Worm (Caenorhabditis elegans) whole organism, young adult: ENCODE data around the gene mig-5.

ENCODE experiments used
- B0336.3 ChIP-seq: fragments of 200-800 bp; sonication (Bioruptor generic); IDR thresholded peaks from 2 replicates; pipeline ENCODE4 v1.3.6; 2022; ENCODE audit warnings: missing genetic modification characterization, missing compliant biosample characterization
- C06A6.2 ChIP-seq: fragments of 200-800 bp; sonication (Bioruptor generic); conservative IDR thresholded peaks from 2 replicates; pipeline ENCODE4 v1.3.6; 2022; ENCODE audit warnings: missing genetic modification characterization, missing compliant biosample characterization
- F10E7.11 ChIP-seq: sonication (generic microtip); optimal IDR thresholded peaks from 2 replicates; lab custom pipeline; 2017; ENCODE audit warnings: mild to moderate bottlenecking, missing genetic modification characterization, moderate library complexity, missing compliant biosample characterization
- F23B12.7 ChIP-seq: sonication (generic microtip); optimal IDR thresholded peaks from 2 replicates; lab custom pipeline; 2017; ENCODE audit warnings: missing genetic modification characterization, mild to moderate bottlenecking, missing compliant biosample characterization, antibody characterized with exemption, moderate library complexity; ENCODE audit not compliant: insufficient read depth
- F33H1.4 ChIP-seq: fragments of 200-800 bp; sonication (Bioruptor generic); IDR thresholded peaks from 2 replicates; pipeline ENCODE4 v1.3.6; 2022; ENCODE audit warnings: missing genetic modification reagents, missing genetic modification characterization, missing compliant biosample characterization
- F49E8.2 ChIP-seq: sonication (generic microtip); optimal IDR thresholded peaks from 3 replicates; lab custom pipeline; 2017; ENCODE audit warnings: missing genetic modification characterization, mild to moderate bottlenecking, missing compliant biosample characterization, antibody characterized with exemption, moderate library complexity; ENCODE audit not compliant: insufficient read depth
- K11D2.4 ChIP-seq: fragments of 200-800 bp; sonication (Bioruptor generic); IDR thresholded peaks from 2 replicates; pipeline ENCODE4 v1.3.6; 2022; ENCODE audit warnings: missing genetic modification reagents, missing genetic modification characterization, missing compliant biosample characterization
- T26A5.8 ChIP-seq: sonication (generic microtip); optimal IDR thresholded peaks from 2 replicates; lab custom pipeline; 2016; ENCODE audit warnings: missing genetic modification characterization, missing compliant biosample characterization
- Y67H2A.10 ChIP-seq: fragments of 200-800 bp; sonication (Bioruptor generic); conservative IDR thresholded peaks from 2 replicates; pipeline ENCODE4 v1.3.6; 2022; ENCODE audit warnings: missing genetic modification reagents, missing genetic modification characterization, missing compliant biosample characterization
- akir-1 ChIP-seq: fragments of 200-800 bp; sonication (Bioruptor generic); optimal IDR thresholded peaks from 2 replicates; lab custom pipeline; 2018; ENCODE audit warnings: mild to moderate bottlenecking, missing genetic modification characterization, moderate library complexity, missing compliant biosample characterization
- atf-7 ChIP-seq: sonication (generic microtip); optimal IDR thresholded peaks from 2 replicates; lab custom pipeline; 2017; ENCODE audit warnings: mild to moderate bottlenecking, missing genetic modification characterization, missing compliant biosample characterization
- athp-1 ChIP-seq: sonication (generic microtip); optimal IDR thresholded peaks from 2 replicates; lab custom pipeline; 2017; ENCODE audit warnings: mild to moderate bottlenecking, missing genetic modification characterization, missing compliant biosample characterization
- attf-5 ChIP-seq: fragments of 200-800 bp; sonication (Bioruptor generic); optimal IDR thresholded peaks from 2 replicates; lab custom pipeline; 2018; ENCODE audit warnings: mild to moderate bottlenecking, missing genetic modification characterization, missing compliant biosample characterization
- bed-2 ChIP-seq: fragments of 200-800 bp; sonication (Bioruptor generic); IDR thresholded peaks from 2 replicates; pipeline ENCODE4 v1.3.6; 2022; ENCODE audit warnings: missing genetic modification reagents, missing genetic modification characterization, missing compliant biosample characterization
- cebp-1 ChIP-seq, 2 experiments: fragments of 200-800 bp in 1 of 2; sonication (Bioruptor generic) in 1 of 2; sonication (generic microtip) in 1 of 2; IDR thresholded peaks in 1 of 2; optimal IDR thresholded peaks in 1 of 2; 2 replicates each; pipeline versions ENCODE4 v1.3.6 to Lab custom; 2017 to 2022; ENCODE audit warnings: missing compliant biosample characterization in 2 of 2, missing genetic modification characterization in 2 of 2, mild to moderate bottlenecking in 1 of 2, missing genetic modification reagents in 1 of 2, moderate library complexity in 1 of 2
- ceh-100 ChIP-seq: fragments of 200-800 bp; sonication (Bioruptor generic); IDR thresholded peaks from 2 replicates; pipeline ENCODE4 v1.3.6; 2022; ENCODE audit warnings: missing genetic modification reagents, missing genetic modification characterization, missing compliant biosample characterization
- ceh-58 ChIP-seq: fragments of 200-800 bp; sonication (Bioruptor generic); IDR thresholded peaks from 2 replicates; pipeline ENCODE4 v1.3.6; 2022; ENCODE audit warnings: missing genetic modification characterization, missing compliant biosample characterization
- dpl-1 ChIP-seq: fragments of 150-350 bp; optimal IDR thresholded peaks from 2 replicates; lab custom pipeline; 2014; ENCODE audit warnings: missing biosample characterization, missing genetic modification reagents, missing genetic modification characterization
- efl-1 ChIP-seq: fragments of 150-350 bp; optimal IDR thresholded peaks from 2 replicates; lab custom pipeline; 2014; ENCODE audit warnings: missing biosample characterization, missing genetic modification reagents, missing genetic modification characterization
- egl-18 ChIP-seq: fragments of 200-800 bp; sonication (Bioruptor generic); IDR thresholded peaks from 2 replicates; pipeline ENCODE4 v1.3.6; 2022; ENCODE audit warnings: missing genetic modification reagents, missing genetic modification characterization, missing compliant biosample characterization
- gei-17 ChIP-seq: fragments of 200-800 bp; sonication (Bioruptor generic); optimal IDR thresholded peaks from 2 replicates; lab custom pipeline; 2018; ENCODE audit warnings: mild to moderate bottlenecking, missing genetic modification characterization, missing compliant biosample characterization
- him-1 ChIP-seq: sonication (generic microtip); optimal IDR thresholded peaks from 2 replicates; lab custom pipeline; 2016; ENCODE audit warnings: missing genotype, missing genetic modification reagents, missing genetic modification characterization, missing compliant biosample characterization
- hmg-1.2 ChIP-seq: fragments of 200-800 bp; sonication (Bioruptor generic); IDR thresholded peaks from 2 replicates; pipeline ENCODE4 v1.3.6; 2022; ENCODE audit warnings: missing genetic modification reagents, missing genetic modification characterization, missing compliant biosample characterization
- hrde-1 ChIP-seq: sonication (generic microtip); optimal IDR thresholded peaks from 2 replicates; lab custom pipeline; 2016; ENCODE audit warnings: missing genetic modification characterization, mild to moderate bottlenecking, missing compliant biosample characterization, moderate library complexity, missing genotype, missing genetic modification reagents, borderline replicate concordance
- lin-26 ChIP-seq: fragments of 200-800 bp; sonication (Bioruptor generic); IDR thresholded peaks from 2 replicates; pipeline ENCODE4 v1.3.6; 2022; ENCODE audit warnings: missing genetic modification reagents, missing genetic modification characterization, missing compliant biosample characterization
- lsl-1 ChIP-seq: fragments of 200-800 bp; sonication (Bioruptor generic); optimal IDR thresholded peaks from 2 replicates; lab custom pipeline; 2018; ENCODE audit warnings: mild to moderate bottlenecking, missing genetic modification characterization, moderate library complexity, missing compliant biosample characterization
- madf-6 ChIP-seq: fragments of 200-800 bp; sonication (Bioruptor generic); IDR thresholded peaks from 2 replicates; pipeline ENCODE4 v1.3.6; 2022; ENCODE audit warnings: missing genetic modification reagents, missing genetic modification characterization, missing compliant biosample characterization
- mxl-1 ChIP-seq: sonication (generic microtip); optimal IDR thresholded peaks from 2 replicates; lab custom pipeline; 2016; ENCODE audit warnings: missing genetic modification characterization, missing compliant biosample characterization
- nfya-2 ChIP-seq: fragments of 200-800 bp; sonication (Bioruptor generic); IDR thresholded peaks from 2 replicates; pipeline ENCODE4 v1.3.6; 2022; ENCODE audit warnings: missing genetic modification reagents, missing genetic modification characterization, missing compliant biosample characterization
- nhr-27 ChIP-seq: fragments of 200-800 bp; sonication (Bioruptor generic); optimal IDR thresholded peaks from 2 replicates; lab custom pipeline; 2018; ENCODE audit warnings: mild to moderate bottlenecking, missing genetic modification characterization, moderate library complexity, missing compliant biosample characterization
- nhr-80 ChIP-seq: sonication (generic microtip); optimal IDR thresholded peaks from 2 replicates; lab custom pipeline; 2016; ENCODE audit warnings: missing genetic modification characterization, missing compliant biosample characterization
- rec-8 ChIP-seq, 2 experiments: sonication (generic microtip); optimal IDR thresholded peaks; 2 replicates each; lab custom pipeline; 2016; ENCODE audit warnings: mild to moderate bottlenecking in 2 of 2, missing genetic modification characterization in 2 of 2, missing genetic modification reagents in 2 of 2, missing genotype in 2 of 2, missing biosample characterization in 1 of 2, missing compliant biosample characterization in 1 of 2, moderate library complexity in 1 of 2
- rpc-1 ChIP-seq, 2 experiments: fragments of 150-350 bp in 1 of 2; sonication (generic microtip) in 1 of 2; optimal IDR thresholded peaks; 2 replicates each; lab custom pipeline; 2014 to 2018; ENCODE audit warnings: missing biosample characterization in 1 of 2, missing genetic modification characterization in 1 of 2, missing genetic modification reagents in 1 of 2, missing genotype in 1 of 2
- snpc-1.3 ChIP-seq: sonication (generic microtip); optimal IDR thresholded peaks from 2 replicates; lab custom pipeline; 2017; ENCODE audit warnings: missing genetic modification characterization, mild to moderate bottlenecking, missing compliant biosample characterization, antibody characterized with exemption, moderate library complexity, missing genotype, missing genetic modification reagents; ENCODE audit not compliant: insufficient read depth
- snpc-3.4 ChIP-seq: sonication (generic microtip); optimal IDR thresholded peaks from 2 replicates; lab custom pipeline; 2017; ENCODE audit warnings: missing genetic modification characterization, mild to moderate bottlenecking, missing compliant biosample characterization, antibody characterized with exemption, moderate library complexity, missing genotype, missing genetic modification reagents
- sptf-2 ChIP-seq: fragments of 200-800 bp; sonication (Bioruptor generic); optimal IDR thresholded peaks from 2 replicates; lab custom pipeline; 2018; ENCODE audit warnings: mild to moderate bottlenecking, missing genetic modification characterization, missing compliant biosample characterization
- ztf-22 ChIP-seq: fragments of 200-800 bp; sonication (Bioruptor generic); optimal IDR thresholded peaks from 2 replicates; lab custom pipeline; 2018; ENCODE audit warnings: mild to moderate bottlenecking, missing genetic modification characterization, moderate library complexity, missing compliant biosample characterization
- ztf-3 ChIP-seq: fragments of 200-800 bp; sonication (Bioruptor generic); optimal IDR thresholded peaks from 2 replicates; lab custom pipeline; 2018; ENCODE audit warnings: mild to moderate bottlenecking, missing genetic modification characterization, missing compliant biosample characterization
- ztf-6 ChIP-seq: fragments of 200-800 bp; sonication (Bioruptor generic); IDR thresholded peaks from 2 replicates; pipeline ENCODE4 v1.3.6; 2022; ENCODE audit warnings: missing genetic modification reagents, missing genetic modification characterization, missing compliant biosample characterization

mig-5 gene

ce11 chrII:8216922-8217321 lies 32.1 kb upstream of the mig-5 start, which contains the start of gene ifg-1 (continued):
- TF ChIP-seq F49E8.2 (tag; lab: Kevin White, UChicago) = no peak
- no peak for TF ChIP-seq nfya-2 (GFP tag; lab: Robert Waterston, UW)
- TF ChIP-seq F10E7.11 = no peak

- TF ChIP-seq T26A5.8 (tag; lab: Kevin White, UChicago) = no peak
- TF ChIP-seq egl-18 (GFP tag; lab: Robert Waterston, UW) = no peak
- no peak for TF ChIP-seq nhr-27 (tag; lab: Kevin White, UChicago)
- TF ChIP-seq F23B12.7 (tag; lab: Kevin White, UChicago) = peak; percentile 70
- TF ChIP-seq ceh-58 (GFP tag; lab: Robert Waterston, UW) = no peak
- TF ChIP-seq efl-1 (GFP tag; lab: Kevin White, UChicago) = no peak
- no peak for TF ChIP-seq rec-8 (tag; optimal IDR thresholded peaks at IDR 0.05; lab: Kevin White, UChicago)
- TF ChIP-seq B0336.3 (GFP tag; lab: Robert Waterston, UW) = no peak
- TF ChIP-seq cebp-1 (GFP tag; IDR thresholded peaks at IDR 0.05; lab: Robert Waterston, UW) = peak; percentile 66; the same call in 1 of the 2 replicates
- peak; percentile 96 for TF ChIP-seq cebp-1 (tag; optimal IDR thresholded peaks at IDR 0.05; lab: Kevin White, UChicago)
- no peak for TF ChIP-seq sptf-2 (GFP tag; lab: Kevin White, UChicago)
- no peak for TF ChIP-seq snpc-1.3 (tag; lab: Kevin White, UChicago)
- TF ChIP-seq C06A6.2 (GFP tag; lab: Robert Waterston, UW) = no peak
- no peak for TF ChIP-seq dpl-1 (GFP tag; lab: Kevin White, UChicago)
- no peak for TF ChIP-seq Y67H2A.10 (GFP tag; lab: Robert Waterston, UW)
- TF ChIP-seq bed-2 (GFP tag; lab: Robert Waterston, UW) = no peak
- TF ChIP-seq ceh-100 (GFP tag; lab: Robert Waterston, UW) = no peak
- TF ChIP-seq attf-5 (GFP tag; lab: Kevin White, UChicago) = no peak
- TF ChIP-seq lin-26 (GFP tag; lab: Robert Waterston, UW) = no peak
- TF ChIP-seq snpc-3.4 (tag; lab: Kevin White, UChicago) = peak; percentile 36
- TF ChIP-seq rpc-1 (optimal IDR thresholded peaks at IDR 0.05; lab: Kevin White, UChicago) = no peak
- TF ChIP-seq rpc-1 (tag; optimal IDR thresholded peaks at IDR 0.05; lab: Kevin White, UChicago) = no peak
- TF ChIP-seq nhr-80 (tag; lab: Kevin White, UChicago) = peak; percentile 5
- no peak for TF ChIP-seq ztf-22 (GFP tag; lab: Kevin White, UChicago)
- no peak for TF ChIP-seq hrde-1
- 0 out of 2 replicates have a peak, but pooled peaks have one; percentile 24 for TF ChIP-seq madf-6 (GFP tag; lab: Robert Waterston, UW)
- no peak for TF ChIP-seq nfya-2 (GFP tag; lab: Robert Waterston, UW)
- TF ChIP-seq F33H1.4 (GFP tag; lab: Robert Waterston, UW) = peak; percentile 73
- TF ChIP-seq ztf-6 (GFP tag; lab: Robert Waterston, UW) = no peak
- TF ChIP-seq hmg-1.2 (GFP tag; lab: Robert Waterston, UW) = peak; percentile 90; the same call in 1 of the 2 replicates
- TF ChIP-seq K11D2.4 (GFP tag; lab: Robert Waterston, UW) = no peak
- no peak for TF ChIP-seq athp-1 (tag; lab: Kevin White, UChicago)
- peak; percentile 33 for TF ChIP-seq lsl-1
- no peak for TF ChIP-seq akir-1 (GFP tag; lab: Kevin White, UChicago)
- no peak for TF ChIP-seq ztf-3 (GFP tag; lab: Kevin White, UChicago)
- no peak for TF ChIP-seq mxl-1 (tag; lab: Kevin White, UChicago)
- TF ChIP-seq gei-17 (GFP tag; lab: Kevin White, UChicago) = no peak
- TF ChIP-seq F49E8.2 (tag; lab: Kevin White, UChicago) = no peak
- TF ChIP-seq him-1 (tag; lab: Kevin White, UChicago) = no peak
- no peak for TF ChIP-seq atf-7 (tag; lab: Kevin White, UChicago)
These were observed 31.6 kb upstream of the mig-5 start, which contains the start of gene M110.3 for ce11 chrII:8216433-8216832. M110.3 (minus strand) TSS chrII:8216616.
